Worm (Caenorhabditis elegans): Measurements from ENCODE around the gene C39F7.5.

C39F7.5 gene

DNA sequence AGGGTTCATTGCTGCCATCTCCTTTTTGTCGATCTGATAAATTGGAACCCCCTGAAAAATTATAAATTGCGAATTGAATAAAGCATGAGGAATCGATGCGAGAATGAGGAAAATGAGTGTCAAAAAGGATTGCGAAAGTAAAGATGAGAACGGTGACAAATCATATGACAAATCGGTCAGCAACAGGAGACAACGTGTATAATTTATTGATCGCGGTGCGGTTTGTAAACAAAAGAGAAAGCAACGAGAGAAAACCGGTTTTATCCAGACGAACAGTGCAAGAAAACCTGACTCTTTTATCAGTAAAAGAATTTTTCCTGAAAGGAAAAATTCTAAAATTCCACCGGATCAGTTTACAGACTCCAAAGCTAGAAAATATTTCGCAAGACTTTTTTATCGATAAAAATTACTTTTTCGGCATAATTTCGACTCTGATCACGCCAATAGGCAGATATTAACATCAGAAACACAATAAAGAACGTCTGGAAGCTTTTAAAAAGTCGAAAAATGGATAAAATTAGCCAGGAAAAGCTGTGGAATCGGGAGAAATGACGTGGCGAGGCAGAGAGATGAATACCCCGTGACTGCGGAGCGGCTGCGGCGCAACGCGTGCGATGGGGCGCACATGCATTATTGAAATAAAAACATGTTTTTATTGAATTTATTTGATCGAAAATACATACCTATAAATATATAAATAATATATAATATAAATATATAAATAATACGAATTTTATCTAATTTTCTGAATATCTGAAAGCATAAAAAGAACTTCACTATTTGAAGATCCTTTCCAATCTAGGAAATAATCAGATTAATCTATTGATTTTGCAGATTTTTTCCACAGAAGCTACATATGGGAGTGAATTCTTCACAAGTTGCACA, at the start of gene C39F7.5, which contains the start of gene rab-1:
Gene C39F7.5 (plus strand): TSS at position 835 of the 885 bp plus-strand sequence.
Gene rab-1 (minus strand): TSS at position 51 of the 885 bp plus-strand sequence.
- TF ChIP-seq ttx-3 (tag; optimal IDR thresholded peaks at IDR 0.05), result no peak
- TF ChIP-seq gmeb-2 (tag; optimal IDR thresholded peaks at IDR 0.05), result no peak
- no peak for TF ChIP-seq mec-3 (tag; optimal IDR thresholded peaks at IDR 0.05; ENCODE audit: borderline replicate concordance)
- TF ChIP-seq fkh-6 (tag; optimal IDR thresholded peaks at IDR 0.05), result no peak
- no peak for TF ChIP-seq ceh-2 (tag; optimal IDR thresholded peaks at IDR 0.05)
- no peak for TF ChIP-seq C08G9.2 (tag; optimal IDR thresholded peaks at IDR 0.05)
- no peak for TF ChIP-seq ceh-24 (tag; optimal IDR thresholded peaks at IDR 0.05)
- TF ChIP-seq tbx-2 (tag; optimal IDR thresholded peaks at IDR 0.05), result peak; percentile 7
- TF ChIP-seq F13H6.1 (tag; optimal IDR thresholded peaks at IDR 0.05), result no peak
- TF ChIP-seq ceh-19 (GFP tag; optimal IDR thresholded peaks at IDR 0.05), result no peak
- TF ChIP-seq lin-11 (tag; optimal IDR thresholded peaks at IDR 0.05), result no peak
- TF ChIP-seq hlh-30 (tag; optimal IDR thresholded peaks at IDR 0.05; ENCODE audit: insufficient read depth), result peak; percentile 90
- no peak for TF ChIP-seq hlh-6 (tag; optimal IDR thresholded peaks at IDR 0.05)
- no peak for TF ChIP-seq ceh-34 (tag; optimal IDR thresholded peaks at IDR 0.05)
- no peak for TF ChIP-seq sox-4 (tag; optimal IDR thresholded peaks at IDR 0.05)
- TF ChIP-seq syd-9 (tag; optimal IDR thresholded peaks at IDR 0.05), result no peak
- no peak for TF ChIP-seq Y22D7AL.16 (tag; optimal IDR thresholded peaks at IDR 0.05)
- TF ChIP-seq che-1 (tag; optimal IDR thresholded peaks at IDR 0.05), result no peak
- TF ChIP-seq T23F11.4 (GFP tag; optimal IDR thresholded peaks at IDR 0.05), result no peak
- no peak for TF ChIP-seq dmd-4 (tag; optimal IDR thresholded peaks at IDR 0.05; ENCODE audit: borderline replicate concordance)
- TF ChIP-seq K02D7.2 (tag; optimal IDR thresholded peaks at IDR 0.05), result no peak
- TF ChIP-seq ceh-14 (tag; optimal IDR thresholded peaks at IDR 0.05), result no peak
- peak; percentile 10 for TF ChIP-seq ceh-48 (tag; optimal IDR thresholded peaks at IDR 0.05)
- TF ChIP-seq unc-86 (tag; optimal IDR thresholded peaks at IDR 0.05), result no peak
- TF ChIP-seq ets-4 (tag; optimal IDR thresholded peaks at IDR 0.05), result no peak
- TF ChIP-seq nfya-1 (tag; optimal IDR thresholded peaks at IDR 0.05), result peak; percentile 44
- TF ChIP-seq hlh-13 (GFP tag; optimal IDR thresholded peaks at IDR 0.05), result no peak
- TF ChIP-seq ztf-16 (tag; optimal IDR thresholded peaks at IDR 0.05), result no peak
- no peak for TF ChIP-seq fkh-10 (GFP tag; optimal IDR thresholded peaks at IDR 0.05)
- no peak for TF ChIP-seq ref-2 (tag; optimal IDR thresholded peaks at IDR 0.05)
- no peak for TF ChIP-seq ceh-30 (tag; optimal IDR thresholded peaks at IDR 0.05)
- TF ChIP-seq unc-42 (tag; optimal IDR thresholded peaks at IDR 0.05), result peak; percentile 29
- TF ChIP-seq pha-2 (tag; optimal IDR thresholded peaks at IDR 0.05), result no peak
- no peak for TF ChIP-seq ceh-6 (GFP tag; optimal IDR thresholded peaks at IDR 0.05)
- no peak for TF ChIP-seq pqm-1 (tag; optimal IDR thresholded peaks at IDR 0.05)
- no peak for TF ChIP-seq fax-1 (tag; optimal IDR thresholded peaks at IDR 0.05)
- no peak for TF ChIP-seq sdc-2 (tag; optimal IDR thresholded peaks at IDR 0.05)
- TF ChIP-seq eyg-1 (tag; optimal IDR thresholded peaks at IDR 0.05), result no peak

DNA sequence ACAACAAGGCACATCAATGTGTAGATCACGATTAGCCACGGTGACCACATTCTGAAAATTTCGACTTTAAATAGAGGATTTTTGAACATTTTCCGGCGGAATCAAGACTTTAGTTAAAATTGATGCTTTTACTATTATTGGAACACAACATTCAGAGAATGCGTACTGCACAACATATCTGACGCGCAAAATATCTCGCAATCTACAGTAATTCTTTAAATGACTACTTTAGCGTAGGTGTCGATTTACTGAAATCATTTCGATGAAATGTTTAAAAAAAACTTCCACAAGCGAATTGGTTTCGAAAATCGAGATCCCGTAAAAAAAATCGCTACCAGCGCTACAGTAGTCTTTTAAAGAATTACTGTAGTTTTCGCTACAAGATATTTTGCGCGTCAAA, 44.1 kb upstream of the C39F7.5 start, which contains the start of gene Y50D4A.10:
Gene Y50D4A.10 (minus strand): TSS at position 57 of the 400 bp plus-strand sequence.
- TF ChIP-seq F13H6.1 (tag; optimal IDR thresholded peaks at IDR 0.05), result no peak
- TF ChIP-seq madf-2 (tag; optimal IDR thresholded peaks at IDR 0.05), result no peak
- TF ChIP-seq che-1 (tag; optimal IDR thresholded peaks at IDR 0.05), result no peak
- no peak for TF ChIP-seq hlh-13 (GFP tag; optimal IDR thresholded peaks at IDR 0.05)
- TF ChIP-seq elt-2 (tag; optimal IDR thresholded peaks at IDR 0.05), result no peak
- no peak for TF ChIP-seq odd-2 (tag; optimal IDR thresholded peaks at IDR 0.05)
- TF ChIP-seq sdc-2 (tag; optimal IDR thresholded peaks at IDR 0.05), result no peak
- TF ChIP-seq unc-55 (GFP tag; optimal IDR thresholded peaks at IDR 0.05), result no peak
- TF ChIP-seq unc-3 (GFP tag; conservative IDR thresholded peaks at IDR 0.05), result no peak
- TF ChIP-seq unc-3 (tag; optimal IDR thresholded peaks at IDR 0.05), result no peak
- TF ChIP-seq ceh-18 (tag; optimal IDR thresholded peaks at IDR 0.05), result no peak
- TF ChIP-seq nhr-11 (tag; optimal IDR thresholded peaks at IDR 0.05), result no peak
- TF ChIP-seq pag-3 (tag; optimal IDR thresholded peaks at IDR 0.05; ENCODE audit: borderline replicate concordance), result no peak

All from whole organism, late embryonic.